Worm (Caenorhabditis elegans): Measurements from ENCODE around the gene ceh-20.
A peak's percentile ranks its signal among the peaks of the same experiment; 100 is the strongest.

ceh-20 gene

ce11 chrIII:6971662-6972284, 7.9 kb upstream of the ceh-20 start, which contains the start of the genes eef-1A.1 and rfc-4:
TSS of gene eef-1A.1 (minus strand) at chrIII:6971712.
TSS of gene rfc-4 (plus strand) at chrIII:6972253.
- TF ChIP-seq tab-1 (GFP tag; IDR thresholded peaks at IDR 0.05) (peak; percentile 64; the same call in 1 of the 2 replicates), med-1 (GFP tag; optimal IDR thresholded peaks at IDR 0.05; ENCODE audit: insufficient read depth) (peak; percentile 1), ztf-23 (GFP tag; IDR thresholded peaks at IDR 0.05) (peak; percentile 82; the same call in 1 of the 2 replicates), ref-1 (GFP tag; conservative IDR thresholded peaks at IDR 0.05) (no peak), ztf-29 (GFP tag; IDR thresholded peaks at IDR 0.05) (no peak), T22C8.4 (GFP tag; IDR thresholded peaks at IDR 0.05) (no peak), klf-2 (GFP tag; conservative IDR thresholded peaks at IDR 0.05) (0 out of 2 replicates have a peak, but pooled peaks have one; percentile 57), flt-1 (GFP tag; IDR thresholded peaks at IDR 0.05) (peak; percentile 86), cog-1 (tag; optimal IDR thresholded peaks at IDR 0.05) (peak; percentile 87)

DNA sequence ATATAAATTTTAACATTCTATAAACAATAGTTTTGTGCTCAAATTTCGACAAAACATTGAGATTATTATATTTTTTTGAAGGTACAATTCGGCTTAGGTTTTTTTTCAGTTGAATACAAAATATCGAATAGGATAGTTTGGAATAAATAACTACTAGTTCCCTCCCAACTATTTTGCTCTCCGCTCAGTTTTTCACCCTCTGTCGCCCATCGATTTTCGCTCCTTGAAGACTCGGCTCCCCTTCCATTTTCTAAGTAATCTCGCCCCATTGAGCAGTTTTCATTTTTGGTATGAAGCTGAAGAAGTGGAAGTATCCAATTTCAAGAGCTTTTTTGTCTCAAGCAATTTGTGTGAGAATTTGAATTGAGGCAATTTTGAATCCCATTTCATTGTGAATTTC, 6.0 kb upstream of the ceh-20 start, which contains the start of gene F31E3.2:
F31E3.2 (plus strand) TSS at position 301 of the 400 bp plus-strand sequence.
- TF ChIP-seq flt-1 (GFP tag; IDR thresholded peaks at IDR 0.05) = no peak
- TF ChIP-seq med-1 (GFP tag; optimal IDR thresholded peaks at IDR 0.05; ENCODE audit: insufficient read depth) = no peak
- no peak for TF ChIP-seq cog-1 (tag; optimal IDR thresholded peaks at IDR 0.05)
- no peak for TF ChIP-seq T22C8.4 (GFP tag; IDR thresholded peaks at IDR 0.05)
- TF ChIP-seq ztf-29 (GFP tag; IDR thresholded peaks at IDR 0.05) = no peak
- TF ChIP-seq ztf-23 (GFP tag; IDR thresholded peaks at IDR 0.05) = no peak
- no peak for TF ChIP-seq tab-1 (GFP tag; IDR thresholded peaks at IDR 0.05)
- TF ChIP-seq ref-1 (GFP tag; conservative IDR thresholded peaks at IDR 0.05) = no peak
- TF ChIP-seq klf-2 (GFP tag; conservative IDR thresholded peaks at IDR 0.05) = no peak

DNA sequence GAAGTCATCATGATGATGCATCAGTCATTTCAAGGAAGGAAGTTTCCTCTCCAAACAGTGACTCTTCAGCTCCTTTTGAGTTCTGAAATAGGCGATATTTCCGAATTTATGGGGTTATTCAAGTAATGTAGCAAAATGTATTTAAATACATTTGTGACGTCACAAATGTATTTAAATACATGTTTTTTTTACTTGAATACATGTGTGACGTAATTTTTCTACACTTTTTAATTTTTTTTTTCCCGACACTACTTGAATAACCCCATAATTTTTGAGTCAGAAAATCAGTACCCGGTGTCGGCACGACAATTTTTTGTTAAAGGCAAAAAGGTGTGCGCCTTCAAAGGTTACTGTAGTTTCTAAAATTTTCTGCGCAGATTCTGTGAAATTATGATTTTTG, 4.7 kb upstream of the ceh-20 start:
- no peak for TF ChIP-seq ztf-29 (GFP tag; IDR thresholded peaks at IDR 0.05)

- TF ChIP-seq med-1 (GFP tag; optimal IDR thresholded peaks at IDR 0.05; ENCODE audit: insufficient read depth) (no peak), ztf-23 (GFP tag; IDR thresholded peaks at IDR 0.05) (0 out of 2 replicates have a peak, but pooled peaks have one; percentile 56), cog-1 (tag; optimal IDR thresholded peaks at IDR 0.05) (peak; percentile 85), flt-1 (GFP tag; IDR thresholded peaks at IDR 0.05) (0 out of 2 replicates have a peak, but pooled peaks have one; percentile 5), tab-1 (GFP tag; IDR thresholded peaks at IDR 0.05) (no peak)
Measured at ce11 chrIII:6978875-6979274, 809 bp upstream of the ceh-20 start.

DNA sequence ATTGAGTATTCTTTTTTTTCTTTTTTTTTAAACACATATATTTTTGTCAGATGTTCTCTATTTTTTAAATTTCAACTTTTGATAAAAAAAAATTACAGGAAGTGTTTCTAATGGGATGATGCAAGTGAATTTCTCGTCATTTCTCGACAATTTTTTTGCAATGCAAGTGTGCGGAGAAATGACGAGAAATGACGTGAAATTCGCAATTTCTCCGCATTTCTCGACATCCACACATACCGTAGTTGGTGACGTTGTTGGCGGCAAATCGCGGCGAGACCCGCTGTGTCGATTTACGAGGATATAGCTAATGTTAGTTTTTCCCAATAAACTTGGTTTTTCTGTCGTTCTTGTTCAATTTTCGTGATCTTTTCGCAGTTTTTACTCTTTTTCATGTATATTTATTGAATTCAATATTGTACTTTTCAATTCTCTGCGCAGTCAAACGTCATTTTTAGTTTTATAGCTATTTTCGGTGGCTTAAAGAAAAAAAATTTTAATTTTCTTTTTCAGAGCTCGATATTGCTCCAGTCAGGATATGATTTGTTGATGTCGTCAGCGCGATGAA, 2.4 kb downstream of the ceh-20 start, which contains the start of gene F31E3.6:
F31E3.6 (plus strand) TSS at position 93 of the 565 bp plus-strand sequence.
- TF ChIP-seq flt-1 (GFP tag; IDR thresholded peaks at IDR 0.05) = peak; percentile 30; the same call in 1 of the 2 replicates

DNA sequence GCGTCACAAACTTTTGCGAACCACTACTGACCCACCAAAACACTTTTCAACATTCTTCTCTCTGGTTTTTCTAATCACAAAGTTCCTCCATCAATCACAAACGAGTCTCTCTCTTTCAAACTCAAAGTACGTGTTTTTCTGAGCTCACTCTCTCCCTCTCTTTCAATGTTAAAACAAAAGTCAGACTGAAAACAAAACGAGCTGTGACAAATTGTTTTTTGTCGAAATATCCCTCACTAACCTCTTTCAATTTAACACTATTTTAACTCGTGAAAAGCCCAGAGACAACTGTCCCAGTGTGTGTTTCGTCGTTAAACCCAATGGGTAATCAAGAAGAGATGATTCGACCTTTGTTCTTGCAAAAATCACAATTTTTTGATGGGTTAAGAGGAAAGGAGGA, 8.4 kb downstream of the ceh-20 start:
- TF ChIP-seq klf-2 (GFP tag; conservative IDR thresholded peaks at IDR 0.05) = no peak
- TF ChIP-seq ztf-23 (GFP tag; IDR thresholded peaks at IDR 0.05) = no peak
- no peak for TF ChIP-seq tab-1 (GFP tag; IDR thresholded peaks at IDR 0.05)
- no peak for TF ChIP-seq ref-1 (GFP tag; conservative IDR thresholded peaks at IDR 0.05)
- no peak for TF ChIP-seq T22C8.4 (GFP tag; IDR thresholded peaks at IDR 0.05)
- TF ChIP-seq cog-1 (tag; optimal IDR thresholded peaks at IDR 0.05) = no peak
- no peak for TF ChIP-seq med-1 (GFP tag; optimal IDR thresholded peaks at IDR 0.05; ENCODE audit: insufficient read depth)
- TF ChIP-seq flt-1 (GFP tag; IDR thresholded peaks at IDR 0.05) = no peak
- no peak for TF ChIP-seq ztf-29 (GFP tag; IDR thresholded peaks at IDR 0.05)

DNA sequence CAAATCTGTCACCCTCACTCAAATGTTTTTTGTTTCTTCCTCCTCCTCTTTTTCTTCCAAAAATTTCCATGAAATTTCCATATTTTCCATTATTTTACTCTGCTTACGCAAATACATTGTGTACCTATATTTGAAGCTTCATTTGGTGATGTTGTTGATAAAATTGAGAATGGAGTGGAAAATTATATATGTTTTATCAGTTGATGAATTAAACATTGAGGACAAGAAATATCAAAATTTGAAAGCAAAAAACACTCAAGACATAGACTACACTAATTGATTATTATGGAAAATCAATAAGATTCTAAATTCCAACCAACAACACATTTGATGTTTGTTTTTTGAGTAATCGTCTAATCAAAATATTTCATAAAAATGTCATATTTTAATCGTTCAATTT, 9.5 kb downstream of the ceh-20 start:
- no peak for TF ChIP-seq ref-1 (GFP tag; conservative IDR thresholded peaks at IDR 0.05)
- no peak for TF ChIP-seq ztf-23 (GFP tag; IDR thresholded peaks at IDR 0.05)
- TF ChIP-seq ztf-29 (GFP tag; IDR thresholded peaks at IDR 0.05) = no peak
- no peak for TF ChIP-seq klf-2 (GFP tag; conservative IDR thresholded peaks at IDR 0.05)
- no peak for TF ChIP-seq tab-1 (GFP tag; IDR thresholded peaks at IDR 0.05)
- no peak for TF ChIP-seq flt-1 (GFP tag; IDR thresholded peaks at IDR 0.05)
- no peak for TF ChIP-seq T22C8.4 (GFP tag; IDR thresholded peaks at IDR 0.05)

DNA sequence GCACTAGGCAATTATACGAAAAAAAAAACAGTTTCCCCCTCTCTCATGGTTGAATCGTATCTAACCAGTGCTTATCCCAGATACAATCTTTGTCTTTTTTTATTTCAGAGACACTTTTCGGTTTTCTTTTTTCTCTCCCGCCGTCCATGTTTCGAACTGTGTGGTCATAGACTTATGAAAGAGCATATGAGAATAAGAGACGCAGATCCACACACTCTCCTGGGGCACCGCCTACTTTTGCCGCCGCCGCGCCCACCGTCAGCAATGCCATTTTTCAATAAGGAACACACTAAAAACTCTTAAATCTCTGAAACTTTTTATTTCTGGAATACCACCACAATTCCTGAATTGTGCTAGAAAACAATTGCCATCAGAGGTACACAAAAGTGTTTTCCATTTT, 10.2 kb downstream of the ceh-20 start, which contains the start of gene prk-1:
prk-1 (plus strand) TSS at position 269 of the 400 bp plus-strand sequence.
- TF ChIP-seq tab-1 (GFP tag; IDR thresholded peaks at IDR 0.05) = no peak
- no peak for TF ChIP-seq ztf-23 (GFP tag; IDR thresholded peaks at IDR 0.05)
- no peak for TF ChIP-seq flt-1 (GFP tag; IDR thresholded peaks at IDR 0.05)
- no peak for TF ChIP-seq ztf-29 (GFP tag; IDR thresholded peaks at IDR 0.05)
- no peak for TF ChIP-seq med-1 (GFP tag; optimal IDR thresholded peaks at IDR 0.05; ENCODE audit: insufficient read depth)
- TF ChIP-seq klf-2 (GFP tag; conservative IDR thresholded peaks at IDR 0.05) = no peak
- TF ChIP-seq ref-1 (GFP tag; conservative IDR thresholded peaks at IDR 0.05) = no peak
- no peak for TF ChIP-seq T22C8.4 (GFP tag; IDR thresholded peaks at IDR 0.05)
- TF ChIP-seq cog-1 (tag; optimal IDR thresholded peaks at IDR 0.05) = no peak

DNA sequence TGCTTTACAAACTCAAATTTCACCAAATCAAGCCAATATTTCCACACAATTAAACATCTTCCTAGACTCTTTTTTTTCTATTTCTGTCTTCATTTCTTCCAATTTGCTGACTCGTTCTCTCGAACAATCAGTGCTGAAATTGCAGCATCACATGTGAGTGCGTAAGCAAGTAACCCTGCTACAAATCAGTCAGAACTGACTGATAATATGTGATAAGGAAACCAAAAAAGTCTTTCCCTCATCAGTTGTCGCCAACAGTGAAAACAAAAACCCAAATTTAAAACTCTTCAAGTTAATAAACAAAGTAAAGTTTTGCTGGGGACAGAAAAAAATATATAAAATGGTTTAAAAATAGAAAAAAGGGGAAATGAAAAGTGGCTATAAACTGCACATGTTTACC, 11.8 kb downstream of the ceh-20 start:
- TF ChIP-seq T22C8.4 (GFP tag; IDR thresholded peaks at IDR 0.05) = no peak
- TF ChIP-seq med-1 (GFP tag; optimal IDR thresholded peaks at IDR 0.05; ENCODE audit: insufficient read depth) = no peak
- no peak for TF ChIP-seq tab-1 (GFP tag; IDR thresholded peaks at IDR 0.05)
- no peak for TF ChIP-seq ztf-29 (GFP tag; IDR thresholded peaks at IDR 0.05)
- no peak for TF ChIP-seq cog-1 (tag; optimal IDR thresholded peaks at IDR 0.05)
- TF ChIP-seq klf-2 (GFP tag; conservative IDR thresholded peaks at IDR 0.05) = no peak
- TF ChIP-seq ztf-23 (GFP tag; IDR thresholded peaks at IDR 0.05) = no peak
- no peak for TF ChIP-seq flt-1 (GFP tag; IDR thresholded peaks at IDR 0.05)

DNA sequence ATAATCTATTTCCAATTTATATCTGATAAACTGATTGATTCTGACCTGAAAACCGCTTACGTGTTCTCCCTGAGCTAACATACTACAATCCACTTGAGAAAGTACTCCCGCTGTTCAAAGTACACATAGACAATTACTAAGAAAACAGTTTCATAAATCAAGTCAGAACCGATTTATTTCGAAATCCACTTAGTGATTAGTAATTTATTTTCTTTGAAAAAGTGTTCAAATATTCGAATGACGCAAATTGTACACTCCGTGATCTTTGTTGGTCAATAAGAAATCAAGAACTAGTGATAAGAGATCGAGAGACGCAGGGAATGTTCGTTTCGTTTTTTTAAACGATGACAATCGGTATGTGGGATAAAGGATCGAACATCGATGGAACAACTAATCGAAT, 12.8 kb downstream of the ceh-20 start:
- no peak for TF ChIP-seq ztf-23 (GFP tag; IDR thresholded peaks at IDR 0.05)
- TF ChIP-seq flt-1 (GFP tag; IDR thresholded peaks at IDR 0.05) = no peak
- no peak for TF ChIP-seq ztf-29 (GFP tag; IDR thresholded peaks at IDR 0.05)
- no peak for TF ChIP-seq cog-1 (tag; optimal IDR thresholded peaks at IDR 0.05)
